Fruit fly (Drosophila melanogaster) whole organism, wandering third instar larva: ENCODE measurements around the gene CG12320.

ENCODE experiments used
- CG9705 ChIP-seq: fragments of 200-800 bp; sonication (Bioruptor generic); optimal IDR thresholded peaks from 2 replicates; lab custom pipeline; 2018; ENCODE audit warnings: missing biosample characterization, mild to moderate bottlenecking, missing genetic modification characterization
- Myc ChIP-seq: fragments of >200 bp; optimal IDR thresholded peaks from 2 replicates; lab custom pipeline; 2017
- br ChIP-seq: fragments of 200-800 bp; sonication (Bioruptor generic); optimal IDR thresholded peaks from 2 replicates; lab custom pipeline; 2016; ENCODE audit warnings: missing biosample characterization, missing genetic modification characterization
- brk ChIP-seq: fragments of 200-800 bp; sonication (Bioruptor generic); optimal IDR thresholded peaks from 2 replicates; lab custom pipeline; 2016; ENCODE audit warnings: missing biosample characterization, mild to moderate bottlenecking, missing genetic modification characterization
- dmrt93B ChIP-seq: fragments of 200-800 bp; sonication (Bioruptor generic); optimal IDR thresholded peaks from 2 replicates; lab custom pipeline; 2018; ENCODE audit warnings: missing biosample characterization, mild to moderate bottlenecking, missing genetic modification characterization
- h ChIP-seq: fragments of 200-800 bp; sonication (Bioruptor generic); optimal IDR thresholded peaks from 3 replicates; lab custom pipeline; 2016; ENCODE audit warnings: missing biosample characterization, mild to moderate bottlenecking, missing genetic modification characterization
- jim ChIP-seq: fragments of 175-275, 200-325 bp; sonication (Bioruptor generic); optimal IDR thresholded peaks from 2 replicates; lab custom pipeline; 2016; ENCODE audit warnings: missing biosample characterization, mild to moderate bottlenecking, missing genetic modification characterization
- lola ChIP-seq: fragments of >200 bp; optimal IDR thresholded peaks from 2 replicates; lab custom pipeline; 2017; ENCODE audit warnings: missing biosample characterization, missing genetic modification characterization
- psq ChIP-seq: fragments of 200-800 bp; sonication (Bioruptor generic); optimal IDR thresholded peaks from 3 replicates; lab custom pipeline; 2017; ENCODE audit warnings: missing biosample characterization, mild to moderate bottlenecking, missing genetic modification characterization, moderate library complexity
- rgr ChIP-seq: fragments of 200-800 bp; sonication (Bioruptor generic); optimal IDR thresholded peaks from 3 replicates; lab custom pipeline; 2016; ENCODE audit warnings: missing biosample characterization, mild to moderate bottlenecking, missing genetic modification characterization
- usp ChIP-seq: fragments of >200 bp; optimal IDR thresholded peaks from 2 replicates; lab custom pipeline; 2017; ENCODE audit warnings: missing biosample characterization, missing genetic modification characterization

dm6 chr3R:18215300-18215699, 37.2 kb downstream of the CG12320 start:
- TF ChIP-seq lola (GFP tag; lab: Kevin White, UChicago) (no peak), psq (peak; percentile 1), dmrt93B (no peak), h (peak; percentile 55), rgr (GFP tag; lab: Kevin White, UChicago) (peak; percentile 47), jim (GFP tag; lab: Kevin White, UChicago) (no peak), usp (no peak), CG9705 (GFP tag; lab: Kevin White, UChicago) (no peak), br (GFP tag; lab: Kevin White, UChicago) (peak; percentile 35), brk (no peak), Myc (lab: Kevin White, UChicago) (no peak)
